Worm (Caenorhabditis elegans) whole organism, L2 larva: Measurements from ENCODE around the gene cdc-48.2.
A peak's percentile ranks its signal among the peaks of the same experiment; 100 is the strongest.

Source experiments
- blmp-1 ChIP-seq: sonication (generic microtip); optimal IDR thresholded peaks from 2 replicates; lab custom pipeline; 2017; ENCODE audit warnings: missing genetic modification characterization, mild to moderate bottlenecking, missing compliant biosample characterization, antibody characterized with exemption, moderate library complexity; ENCODE audit not compliant: insufficient read depth
- ceh-82 ChIP-seq: fragments of 150-350 bp; optimal IDR thresholded peaks from 2 replicates; lab custom pipeline; 2014; ENCODE audit warnings: missing biosample characterization, missing genetic modification characterization
- fos-1 ChIP-seq: fragments of 150-350 bp; optimal IDR thresholded peaks from 2 replicates; lab custom pipeline; 2014; ENCODE audit warnings: missing biosample characterization, missing genetic modification characterization
- nhr-11 ChIP-seq: fragments of 150-350 bp; optimal IDR thresholded peaks from 2 replicates; lab custom pipeline; 2014; ENCODE audit warnings: missing biosample characterization, missing genetic modification characterization
- sma-9 ChIP-seq, 2 experiments: fragments of 150-350 bp in 1 of 2; sonication (generic microtip) in 1 of 2; optimal IDR thresholded peaks; 2 replicates each; lab custom pipeline; 2014 to 2016; ENCODE audit warnings: missing genetic modification characterization in 2 of 2, mild to moderate bottlenecking in 1 of 2, missing biosample characterization in 1 of 2, missing compliant biosample characterization in 1 of 2, missing genetic modification reagents in 1 of 2, moderate library complexity in 1 of 2
- unc-55 ChIP-seq: fragments of 150-350 bp; sonication (generic microtip); optimal IDR thresholded peaks from 3 replicates; lab custom pipeline; 2014; ENCODE audit warnings: missing biosample characterization, missing genetic modification reagents, missing genetic modification characterization
- zag-1 ChIP-seq: fragments of 150-350 bp; optimal IDR thresholded peaks from 2 replicates; lab custom pipeline; 2014; ENCODE audit warnings: missing biosample characterization, missing genetic modification characterization
- ztf-11 ChIP-seq: sonication (generic microtip); optimal IDR thresholded peaks from 2 replicates; lab custom pipeline; 2017; ENCODE audit warnings: missing biosample characterization, missing genetic modification characterization

ce11 chrII:8125439-8125838 is 12.9 kb upstream of the cdc-48.2 start:
- no peak for TF ChIP-seq zag-1 (tag; lab: Kevin White, UChicago)
- no peak for TF ChIP-seq ztf-11 (tag; lab: Kevin White, UChicago)
- TF ChIP-seq unc-55 (GFP tag; lab: Kevin White, UChicago), result no peak
- TF ChIP-seq fos-1 (tag; lab: Kevin White, UChicago), result no peak
- no peak for TF ChIP-seq nhr-11 (tag; lab: Kevin White, UChicago)
- no peak for TF ChIP-seq ceh-82 (tag; lab: Kevin White, UChicago)
- TF ChIP-seq blmp-1 (tag; lab: Kevin White, UChicago), result peak; percentile 2
- peak; percentile 8 for TF ChIP-seq sma-9 (GFP tag; optimal IDR thresholded peaks at IDR 0.05; lab: Kevin White, UChicago)
- TF ChIP-seq sma-9 (tag; optimal IDR thresholded peaks at IDR 0.05; lab: Kevin White, UChicago), result no peak
